Worm (Caenorhabditis elegans) whole organism, L4 larva: ENCODE measurements around the gene arrd-2.

ENCODE experiments used
- ces-1 ChIP-seq: fragments of 150-350 bp; sonication (generic microtip); optimal IDR thresholded peaks from 4 replicates; lab custom pipeline; 2014; ENCODE audit warnings: missing biosample characterization, missing genetic modification reagents, missing genetic modification characterization
- daf-19 ChIP-seq: fragments of 200-800 bp; sonication (Bioruptor generic); conservative IDR thresholded peaks from 2 replicates; pipeline ENCODE4 v1.3.6; 2022; ENCODE audit warnings: missing genetic modification characterization, missing compliant biosample characterization
- dmd-9 ChIP-seq: fragments of 200-800 bp; sonication (Bioruptor generic); IDR thresholded peaks from 2 replicates; pipeline ENCODE4 v1.3.6; 2022; ENCODE audit warnings: missing genetic modification reagents, missing genetic modification characterization, missing compliant biosample characterization
- duxl-1 ChIP-seq: sonication (generic microtip); optimal IDR thresholded peaks from 2 replicates; lab custom pipeline; 2016; ENCODE audit warnings: mild to moderate bottlenecking, missing genetic modification characterization, moderate library complexity, missing compliant biosample characterization; ENCODE audit not compliant: poor library complexity
- fkh-10 ChIP-seq: fragments of 150-350 bp; optimal IDR thresholded peaks from 2 replicates; lab custom pipeline; 2014; ENCODE audit warnings: missing biosample characterization, missing genetic modification reagents, missing genetic modification characterization
- fos-1 ChIP-seq: fragments of 150-350 bp; optimal IDR thresholded peaks from 2 replicates; lab custom pipeline; 2014; ENCODE audit warnings: missing biosample characterization, missing genetic modification characterization
- hif-1 ChIP-seq, 2 experiments: sonication (generic microtip); optimal IDR thresholded peaks; 2 replicates each; lab custom pipeline; 2016 to 2017; ENCODE audit warnings: missing compliant biosample characterization in 2 of 2, missing genetic modification characterization in 2 of 2, missing genetic modification reagents in 2 of 2, missing genotype in 2 of 2, mild to moderate bottlenecking in 1 of 2
- lin-1 ChIP-seq: fragments of 200-800 bp; sonication (Bioruptor generic); IDR thresholded peaks from 2 replicates; pipeline ENCODE4 v1.3.6; 2022; ENCODE audit warnings: missing genetic modification reagents, missing genetic modification characterization, missing compliant biosample characterization
- lin-13 ChIP-seq: fragments of 150-350 bp; optimal IDR thresholded peaks from 2 replicates; lab custom pipeline; 2014; ENCODE audit warnings: missing biosample characterization, missing genetic modification reagents, missing genetic modification characterization
- mes-2 ChIP-seq: sonication (generic microtip); optimal IDR thresholded peaks from 2 replicates; lab custom pipeline; 2016; ENCODE audit warnings: missing genotype, mild to moderate bottlenecking, missing genetic modification characterization, missing compliant biosample characterization; ENCODE audit not compliant: poor library complexity, severe bottlenecking
- nhr-237 ChIP-seq: sonication (generic microtip); optimal IDR thresholded peaks from 2 replicates; lab custom pipeline; 2017; ENCODE audit warnings: missing biosample characterization, missing genetic modification characterization
- nhr-28 ChIP-seq: fragments of 150-350 bp; optimal IDR thresholded peaks from 2 replicates; lab custom pipeline; 2014; ENCODE audit warnings: missing biosample characterization, missing genetic modification characterization
- nhr-76 ChIP-seq: fragments of 150-350 bp; optimal IDR thresholded peaks from 2 replicates; lab custom pipeline; 2014; ENCODE audit warnings: missing biosample characterization, missing genetic modification characterization

DNA sequence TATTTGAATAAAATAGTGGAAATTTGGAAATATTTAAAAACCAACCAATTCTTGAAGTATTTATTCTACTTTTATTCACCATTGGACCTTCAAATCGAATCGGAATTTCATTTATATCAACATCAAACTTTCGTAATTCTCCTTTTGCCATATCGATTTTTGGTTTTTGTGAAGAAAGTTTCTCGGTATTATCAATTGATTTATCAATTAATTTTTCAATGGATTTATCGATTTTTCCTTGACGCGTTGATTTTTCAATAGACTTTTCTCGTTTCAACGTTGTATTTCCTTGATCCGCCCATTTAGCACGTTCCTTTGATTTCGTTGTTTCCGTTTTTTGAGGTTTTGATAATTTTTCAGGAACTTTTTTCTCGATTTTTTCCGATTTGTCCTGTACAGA is 38.2 kb upstream of the arrd-2 start:
- TF ChIP-seq daf-19 (GFP tag; lab: Robert Waterston, UW), result no peak
- TF ChIP-seq nhr-28 (tag; lab: Kevin White, UChicago), result no peak
- TF ChIP-seq fkh-10 (GFP tag; lab: Kevin White, UChicago), result no peak
- TF ChIP-seq hif-1 (tag; optimal IDR thresholded peaks at IDR 0.05; lab: Kevin White, UChicago), result no peak
- TF ChIP-seq lin-13 (GFP tag; lab: Kevin White, UChicago), result no peak
- TF ChIP-seq ces-1, result no peak
- TF ChIP-seq nhr-76 (tag; lab: Kevin White, UChicago), result no peak
- no peak for TF ChIP-seq dmd-9 (GFP tag; lab: Robert Waterston, UW)
- no peak for TF ChIP-seq lin-1
- TF ChIP-seq fos-1 (tag; lab: Kevin White, UChicago), result no peak
- TF ChIP-seq duxl-1 (tag; lab: Kevin White, UChicago), result no peak
- no peak for TF ChIP-seq nhr-237 (tag; lab: Kevin White, UChicago)
- no peak for TF ChIP-seq mes-2 (tag; lab: Kevin White, UChicago)
